Worm (Caenorhabditis elegans) whole organism, young adult: ENCODE results near the gene C54D2.6.

Experiments used
- B0019.2 ChIP-seq: fragments of 200-800 bp; sonication (Bioruptor generic); conservative IDR thresholded peaks from 2 replicates; pipeline ENCODE4 v1.3.6; 2022; ENCODE audit warnings: missing genetic modification reagents, missing genetic modification characterization, missing compliant biosample characterization
- B0261.1 ChIP-seq: sonication (generic microtip); optimal IDR thresholded peaks from 2 replicates; lab custom pipeline; 2016; ENCODE audit warnings: mild to moderate bottlenecking, missing genetic modification characterization, moderate library complexity, missing compliant biosample characterization
- B0336.3 ChIP-seq: fragments of 200-800 bp; sonication (Bioruptor generic); IDR thresholded peaks from 2 replicates; pipeline ENCODE4 v1.3.6; 2022; ENCODE audit warnings: missing genetic modification characterization, missing compliant biosample characterization
- F33H1.4 ChIP-seq: fragments of 200-800 bp; sonication (Bioruptor generic); IDR thresholded peaks from 2 replicates; pipeline ENCODE4 v1.3.6; 2022; ENCODE audit warnings: missing genetic modification reagents, missing genetic modification characterization, missing compliant biosample characterization
- F39B2.1 ChIP-seq: fragments of 200-800 bp; sonication (Bioruptor generic); IDR thresholded peaks from 2 replicates; pipeline ENCODE4 v1.3.6; 2022; ENCODE audit warnings: missing genetic modification reagents, missing genetic modification characterization, missing compliant biosample characterization
- F57A8.1 ChIP-seq: fragments of 200-800 bp; sonication (Bioruptor generic); optimal IDR thresholded peaks from 2 replicates; lab custom pipeline; 2018; ENCODE audit warnings: mild to moderate bottlenecking, missing genetic modification characterization, moderate library complexity, missing compliant biosample characterization
- T07F8.4 ChIP-seq: sonication (generic microtip); optimal IDR thresholded peaks from 2 replicates; lab custom pipeline; 2016; ENCODE audit warnings: mild to moderate bottlenecking, missing genetic modification characterization, moderate library complexity, missing compliant biosample characterization
- Y53G8AR.9 ChIP-seq: fragments of 200-800 bp; sonication (Bioruptor generic); conservative IDR thresholded peaks from 2 replicates; pipeline ENCODE4 v1.3.6; 2022; ENCODE audit warnings: missing genetic modification reagents, missing genetic modification characterization, missing compliant biosample characterization
- Y56A3A.18 ChIP-seq: fragments of 200-800 bp; sonication (Bioruptor generic); IDR thresholded peaks from 2 replicates; pipeline ENCODE4 v1.3.6; 2022; ENCODE audit warnings: missing genetic modification reagents, missing genetic modification characterization, missing compliant biosample characterization
- ZK185.1 ChIP-seq: sonication (generic microtip); optimal IDR thresholded peaks from 2 replicates; lab custom pipeline; 2016; ENCODE audit warnings: mild to moderate bottlenecking, missing genetic modification characterization, missing compliant biosample characterization; ENCODE audit not compliant: poor library complexity, severe bottlenecking
- akir-1 ChIP-seq: fragments of 200-800 bp; sonication (Bioruptor generic); optimal IDR thresholded peaks from 2 replicates; lab custom pipeline; 2018; ENCODE audit warnings: mild to moderate bottlenecking, missing genetic modification characterization, moderate library complexity, missing compliant biosample characterization
- aptf-3 ChIP-seq: fragments of 200-800 bp; sonication (Bioruptor generic); IDR thresholded peaks from 2 replicates; pipeline ENCODE4 v1.3.6; 2022; ENCODE audit warnings: missing genetic modification characterization, missing compliant biosample characterization
- attf-3 ChIP-seq: fragments of 200-800 bp; sonication (Bioruptor generic); conservative IDR thresholded peaks from 2 replicates; pipeline ENCODE4 v1.3.6; 2022; ENCODE audit warnings: missing genetic modification reagents, missing genetic modification characterization, missing compliant biosample characterization
- attf-6 ChIP-seq: fragments of 200-800 bp; sonication (Bioruptor generic); IDR thresholded peaks from 2 replicates; pipeline ENCODE4 v1.3.6; 2022; ENCODE audit warnings: missing genetic modification reagents, missing genetic modification characterization, missing compliant biosample characterization
- bed-1 ChIP-seq: fragments of 200-800 bp; sonication (Bioruptor generic); IDR thresholded peaks from 2 replicates; pipeline ENCODE4 v1.3.6; 2022; ENCODE audit warnings: missing genetic modification reagents, missing genetic modification characterization, missing compliant biosample characterization
- ccch-3 ChIP-seq: fragments of 200-800 bp; sonication (Bioruptor generic); optimal IDR thresholded peaks from 2 replicates; lab custom pipeline; 2018; ENCODE audit warnings: mild to moderate bottlenecking, missing genetic modification characterization, missing compliant biosample characterization
- cebp-1 ChIP-seq, 2 experiments: fragments of 200-800 bp in 1 of 2; sonication (Bioruptor generic) in 1 of 2; sonication (generic microtip) in 1 of 2; IDR thresholded peaks in 1 of 2; optimal IDR thresholded peaks in 1 of 2; 2 replicates each; pipeline versions ENCODE4 v1.3.6 to Lab custom; 2017 to 2022; ENCODE audit warnings: missing compliant biosample characterization in 2 of 2, missing genetic modification characterization in 2 of 2, mild to moderate bottlenecking in 1 of 2, missing genetic modification reagents in 1 of 2, moderate library complexity in 1 of 2
- ceh-40 ChIP-seq: fragments of 200-800 bp; sonication (Bioruptor generic); IDR thresholded peaks from 2 replicates; pipeline ENCODE4 v1.3.6; 2022; ENCODE audit warnings: missing genetic modification characterization, missing compliant biosample characterization
- ceh-58 ChIP-seq: fragments of 200-800 bp; sonication (Bioruptor generic); IDR thresholded peaks from 2 replicates; pipeline ENCODE4 v1.3.6; 2022; ENCODE audit warnings: missing genetic modification characterization, missing compliant biosample characterization
- ceh-79 ChIP-seq: sonication (generic microtip); optimal IDR thresholded peaks from 2 replicates; lab custom pipeline; 2017; ENCODE audit warnings: mild to moderate bottlenecking, missing genetic modification characterization, missing compliant biosample characterization
- dpl-1 ChIP-seq: fragments of 150-350 bp; optimal IDR thresholded peaks from 2 replicates; lab custom pipeline; 2014; ENCODE audit warnings: missing biosample characterization, missing genetic modification reagents, missing genetic modification characterization
- hlh-12 ChIP-seq: sonication (generic microtip); optimal IDR thresholded peaks from 2 replicates; lab custom pipeline; 2016; ENCODE audit warnings: missing genetic modification characterization, missing compliant biosample characterization
- hsf-1 ChIP-seq: fragments of 200-800 bp; sonication (Bioruptor generic); IDR thresholded peaks from 2 replicates; pipeline ENCODE4 v1.3.6; 2022; ENCODE audit warnings: missing genetic modification reagents, missing genetic modification characterization, missing compliant biosample characterization
- let-526 ChIP-seq: fragments of 200-800 bp; sonication (Bioruptor generic); IDR thresholded peaks from 2 replicates; pipeline ENCODE4 v1.3.6; 2022; ENCODE audit warnings: missing genetic modification reagents, missing genetic modification characterization, missing compliant biosample characterization
- lin-40 ChIP-seq: sonication (generic microtip); optimal IDR thresholded peaks from 2 replicates; lab custom pipeline; 2016; ENCODE audit warnings: missing genetic modification characterization, mild to moderate bottlenecking, missing compliant biosample characterization, missing genotype, missing genetic modification reagents
- lin-54 ChIP-seq: fragments of 200-800 bp; sonication (Bioruptor generic); optimal IDR thresholded peaks from 2 replicates; lab custom pipeline; 2018; ENCODE audit warnings: mild to moderate bottlenecking, missing genetic modification characterization, missing compliant biosample characterization
- mcd-1 ChIP-seq: fragments of 200-800 bp; sonication (Bioruptor generic); IDR thresholded peaks from 2 replicates; pipeline ENCODE4 v1.3.6; 2022; ENCODE audit warnings: missing genetic modification reagents, missing genetic modification characterization, missing compliant biosample characterization
- nfya-1 ChIP-seq: sonication (generic microtip); optimal IDR thresholded peaks from 2 replicates; lab custom pipeline; 2017; ENCODE audit warnings: antibody characterized with exemption, missing compliant biosample characterization, missing genetic modification characterization, borderline replicate concordance; ENCODE audit not compliant: insufficient read depth
- nhr-179 ChIP-seq: sonication (generic microtip); optimal IDR thresholded peaks from 2 replicates; lab custom pipeline; 2016; ENCODE audit warnings: mild to moderate bottlenecking, missing genetic modification characterization, missing compliant biosample characterization
- nhr-27 ChIP-seq: fragments of 200-800 bp; sonication (Bioruptor generic); optimal IDR thresholded peaks from 2 replicates; lab custom pipeline; 2018; ENCODE audit warnings: mild to moderate bottlenecking, missing genetic modification characterization, moderate library complexity, missing compliant biosample characterization
- nhr-90 ChIP-seq: sonication (generic microtip); optimal IDR thresholded peaks from 2 replicates; lab custom pipeline; 2016; ENCODE audit warnings: missing genotype, mild to moderate bottlenecking, missing genetic modification characterization, missing compliant biosample characterization
- pbrm-1 ChIP-seq: fragments of 200-800 bp; sonication (Bioruptor generic); IDR thresholded peaks from 2 replicates; pipeline ENCODE4 v1.3.6; 2022; ENCODE audit warnings: missing genetic modification reagents, missing genetic modification characterization, missing compliant biosample characterization
- rec-8 ChIP-seq, 2 experiments: sonication (generic microtip); optimal IDR thresholded peaks; 2 replicates each; lab custom pipeline; 2016; ENCODE audit warnings: mild to moderate bottlenecking in 2 of 2, missing genetic modification characterization in 2 of 2, missing genetic modification reagents in 2 of 2, missing genotype in 2 of 2, missing biosample characterization in 1 of 2, missing compliant biosample characterization in 1 of 2, moderate library complexity in 1 of 2
- repo-1 ChIP-seq: sonication (generic microtip); optimal IDR thresholded peaks from 2 replicates; lab custom pipeline; 2017; ENCODE audit warnings: mild to moderate bottlenecking, missing genetic modification characterization, missing compliant biosample characterization
- snpc-1.3 ChIP-seq: sonication (generic microtip); optimal IDR thresholded peaks from 2 replicates; lab custom pipeline; 2017; ENCODE audit warnings: missing genetic modification characterization, mild to moderate bottlenecking, missing compliant biosample characterization, antibody characterized with exemption, moderate library complexity, missing genotype, missing genetic modification reagents; ENCODE audit not compliant: insufficient read depth
- snpc-3.4 ChIP-seq: sonication (generic microtip); optimal IDR thresholded peaks from 2 replicates; lab custom pipeline; 2017; ENCODE audit warnings: missing genetic modification characterization, mild to moderate bottlenecking, missing compliant biosample characterization, antibody characterized with exemption, moderate library complexity, missing genotype, missing genetic modification reagents
- sptf-2 ChIP-seq: fragments of 200-800 bp; sonication (Bioruptor generic); optimal IDR thresholded peaks from 2 replicates; lab custom pipeline; 2018; ENCODE audit warnings: mild to moderate bottlenecking, missing genetic modification characterization, missing compliant biosample characterization
- unc-130 ChIP-seq: sonication (generic microtip); optimal IDR thresholded peaks from 2 replicates; lab custom pipeline; 2016; ENCODE audit warnings: missing genetic modification reagents, missing genetic modification characterization, missing compliant biosample characterization
- unc-62 ChIP-seq: fragments of 150-350 bp; optimal IDR thresholded peaks from 2 replicates; lab custom pipeline; 2014; ENCODE audit warnings: missing biosample characterization, missing genetic modification reagents, missing genetic modification characterization
- xnd-1 ChIP-seq: sonication (generic microtip); optimal IDR thresholded peaks from 2 replicates; lab custom pipeline; 2016; ENCODE audit warnings: missing genotype, missing genetic modification reagents, missing genetic modification characterization, missing compliant biosample characterization
- zfh-2 ChIP-seq: fragments of 200-800 bp; sonication (Bioruptor generic); conservative IDR thresholded peaks from 2 replicates; pipeline ENCODE4 v1.3.6; 2022; ENCODE audit warnings: missing genetic modification reagents, missing genetic modification characterization, missing compliant biosample characterization
- ztf-28 ChIP-seq: fragments of 200-800 bp; sonication (Bioruptor generic); IDR thresholded peaks from 2 replicates; pipeline ENCODE4 v1.3.6; 2022; ENCODE audit warnings: missing genetic modification reagents, missing genetic modification characterization, missing compliant biosample characterization

C54D2.6 gene

ce11 chrX:7883994-7884393, 36.7 kb upstream of the C54D2.6 start, which contains the start of gene pcyt-2.2:
pcyt-2.2 (plus strand) TSS chrX:7884294.
- no peak for TF ChIP-seq mcd-1 (GFP tag; lab: Robert Waterston, UW)
- TF ChIP-seq B0261.1, result no peak
- no peak for TF ChIP-seq nfya-1
- TF ChIP-seq xnd-1, result no peak
- TF ChIP-seq Y53G8AR.9, result no peak
- TF ChIP-seq rec-8 (tag; optimal IDR thresholded peaks at IDR 0.05; lab: Kevin White, UChicago), result no peak
- no peak for TF ChIP-seq cebp-1 (GFP tag; IDR thresholded peaks at IDR 0.05; lab: Robert Waterston, UW)
- no peak for TF ChIP-seq cebp-1 (tag; optimal IDR thresholded peaks at IDR 0.05; lab: Kevin White, UChicago)
- no peak for TF ChIP-seq hlh-12 (tag; lab: Kevin White, UChicago)
- TF ChIP-seq akir-1, result no peak
- TF ChIP-seq snpc-1.3, result no peak
- TF ChIP-seq, all 124 proteins: peak for 0

DNA sequence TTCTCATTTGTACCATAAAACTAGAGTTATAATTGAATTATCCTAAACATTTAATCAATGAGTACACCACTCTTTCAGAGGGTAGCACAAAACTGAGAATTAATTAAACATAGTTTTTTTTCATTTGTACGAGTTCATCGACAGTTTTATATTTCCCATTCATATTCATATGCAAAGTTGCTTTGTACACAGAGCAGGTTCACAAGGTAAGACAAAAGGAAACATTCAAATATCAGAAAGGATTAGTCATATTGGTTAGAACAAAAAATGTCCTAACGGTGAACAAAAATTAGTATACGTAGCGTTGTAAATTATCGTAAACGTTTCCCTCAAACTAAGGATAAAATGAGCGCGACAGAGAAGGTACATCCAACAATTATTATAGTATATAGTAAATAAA, 34.0 kb upstream of the C54D2.6 start:
- TF ChIP-seq ceh-79 (tag; lab: Kevin White, UChicago) (no peak), nhr-27 (tag; lab: Kevin White, UChicago) (no peak), ztf-28 (GFP tag; lab: Robert Waterston, UW) (no peak), repo-1 (tag; lab: Kevin White, UChicago) (no peak), unc-62 (no peak), hlh-12 (tag; lab: Kevin White, UChicago) (no peak), ZK185.1 (no peak), F33H1.4 (GFP tag; lab: Robert Waterston, UW) (no peak), snpc-3.4 (tag; lab: Kevin White, UChicago) (no peak), lin-54 (GFP tag; lab: Kevin White, UChicago) (no peak), nhr-90 (tag; lab: Kevin White, UChicago) (no peak), let-526 (GFP tag; lab: Robert Waterston, UW) (no peak), nfya-1 (no peak), hsf-1 (GFP tag; lab: Robert Waterston, UW) (no peak), B0019.2 (GFP tag; lab: Robert Waterston, UW) (no peak), rec-8 (tag; optimal IDR thresholded peaks at IDR 0.05; lab: Kevin White, UChicago) (no peak), Y53G8AR.9 (no peak), attf-6 (GFP tag; lab: Robert Waterston, UW) (no peak), dpl-1 (GFP tag; lab: Kevin White, UChicago) (no peak), attf-3 (no peak)

ce11 chrX:7880848-7881247, 33.5 kb upstream of the C54D2.6 start, which contains the start of gene C39D10.8:
C39D10.8 (minus strand) TSS chrX:7880948.
- TF ChIP-seq lin-40 (tag; lab: Kevin White, UChicago) (peak; percentile 1), T07F8.4 (tag; lab: Kevin White, UChicago) (no peak), aptf-3 (GFP tag; lab: Robert Waterston, UW) (no peak), snpc-3.4 (tag; lab: Kevin White, UChicago) (no peak)

- TF ChIP-seq B0261.1 (no peak), sptf-2 (no peak), hlh-12 (tag; lab: Kevin White, UChicago) (no peak), F39B2.1 (GFP tag; lab: Robert Waterston, UW) (no peak)
These were observed 28.5 kb upstream of the C54D2.6 start, which contains the start of gene cca-1 for ce11 chrX:7875854-7876253. cca-1 (minus strand) TSS chrX:7875954.

- TF ChIP-seq nhr-179 (tag; lab: Kevin White, UChicago) (no peak), bed-1 (no peak), ceh-58 (GFP tag; lab: Robert Waterston, UW) (no peak), ZK185.1 (no peak), hlh-12 (tag; lab: Kevin White, UChicago) (no peak), B0336.3 (GFP tag; lab: Robert Waterston, UW) (no peak), ccch-3 (GFP tag; lab: Kevin White, UChicago) (no peak), F57A8.1 (GFP tag; lab: Kevin White, UChicago) (no peak), snpc-3.4 (tag; lab: Kevin White, UChicago) (no peak), pbrm-1 (no peak), Y56A3A.18 (GFP tag; lab: Robert Waterston, UW) (no peak), zfh-2 (GFP tag; lab: Robert Waterston, UW) (no peak), unc-130 (no peak), ceh-40 (GFP tag; lab: Robert Waterston, UW) (no peak)
These were observed 26.0 kb upstream of the C54D2.6 start for ce11 chrX:7873350-7873749.
